ENCODE assay signal across 3 worm cellular contexts in the genomic region with DNA sequence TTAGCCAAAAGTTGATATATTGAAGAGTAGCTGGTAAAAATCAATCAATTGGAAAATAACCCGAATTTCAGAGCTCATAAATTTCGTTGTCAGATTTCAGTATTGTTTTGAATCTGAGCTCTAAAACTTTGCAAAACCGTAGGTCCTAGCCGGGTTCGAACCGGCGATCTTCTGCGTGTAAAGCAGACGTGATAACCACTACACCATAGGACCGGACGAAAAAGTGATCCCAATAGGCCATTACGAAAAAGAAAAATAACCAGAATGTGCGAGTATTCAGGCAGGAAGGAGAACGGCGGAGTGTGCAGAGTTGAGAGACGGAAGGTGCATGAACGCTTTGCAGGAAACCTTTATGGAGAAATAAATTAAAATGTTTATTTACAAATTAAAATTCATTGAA.
TF ChIP-seq lines count a peak whose summit lies in the region.

No protein-coding gene starts in this region.

TF ChIP-seq in whole organism, L2 larva, 48 proteins besides CTCF, POLR2A, EP300 and RAD21 (continued from another document):
- TF ChIP-seq nhr-23 (tag; optimal IDR thresholded peaks at IDR 0.05; lab: Kevin White, UChicago), result no peak
- no peak for TF ChIP-seq ztf-4 (tag; optimal IDR thresholded peaks at IDR 0.05; lab: Kevin White, UChicago)
- TF ChIP-seq ceh-82 (tag; optimal IDR thresholded peaks at IDR 0.05; lab: Kevin White, UChicago), result no peak
- no peak for TF ChIP-seq blmp-1 (tag; optimal IDR thresholded peaks at IDR 0.05; lab: Kevin White, UChicago; ENCODE audit: insufficient read depth)
- TF ChIP-seq elt-3 (tag; optimal IDR thresholded peaks at IDR 0.05; lab: Kevin White, UChicago), result no peak
- no peak for TF ChIP-seq nhr-10 (tag; optimal IDR thresholded peaks at IDR 0.05; lab: Kevin White, UChicago)
- no peak for TF ChIP-seq zag-1 (tag; optimal IDR thresholded peaks at IDR 0.05; lab: Kevin White, UChicago)
- no peak for TF ChIP-seq ztf-1 (GFP tag; conservative IDR thresholded peaks at IDR 0.05; lab: Robert Waterston, UW)
- peak; percentile 34 for TF ChIP-seq lin-11 (tag; optimal IDR thresholded peaks at IDR 0.05; lab: Kevin White, UChicago)
- no peak for TF ChIP-seq skn-1 (tag; optimal IDR thresholded peaks at IDR 0.05; lab: Kevin White, UChicago)
- no peak for TF ChIP-seq lsy-2 (tag; optimal IDR thresholded peaks at IDR 0.05; lab: Kevin White, UChicago)
- TF ChIP-seq nhr-129 (tag; optimal IDR thresholded peaks at IDR 0.05; lab: Kevin White, UChicago), result peak; percentile 71
- TF ChIP-seq sma-3 (GFP tag; optimal IDR thresholded peaks at IDR 0.05; lab: Kevin White, UChicago), result no peak
- TF ChIP-seq ama-1 (optimal IDR thresholded peaks at IDR 0.05; lab: Kevin White, UChicago), result no peak
- TF ChIP-seq nhr-77 (tag; optimal IDR thresholded peaks at IDR 0.05; lab: Kevin White, UChicago), result no peak
- TF ChIP-seq mdl-1 (tag; optimal IDR thresholded peaks at IDR 0.05; lab: Kevin White, UChicago), result no peak
- TF ChIP-seq sma-9 (GFP tag; optimal IDR thresholded peaks at IDR 0.05; lab: Kevin White, UChicago), result peak; percentile 42
- TF ChIP-seq sma-9 (tag; optimal IDR thresholded peaks at IDR 0.05; lab: Kevin White, UChicago), result no peak
- TF ChIP-seq ZK546.5 (tag; optimal IDR thresholded peaks at IDR 0.05; lab: Kevin White, UChicago), result no peak
- TF ChIP-seq nhr-237 (tag; optimal IDR thresholded peaks at IDR 0.05; lab: Kevin White, UChicago), result no peak
- TF ChIP-seq unc-39 (tag; optimal IDR thresholded peaks at IDR 0.05; lab: Kevin White, UChicago), result no peak
- no peak for TF ChIP-seq lin-39 (tag; optimal IDR thresholded peaks at IDR 0.05; lab: Kevin White, UChicago)
- no peak for TF ChIP-seq nhr-25 (tag; optimal IDR thresholded peaks at IDR 0.05; lab: Kevin White, UChicago)
- no peak for TF ChIP-seq aly-2 (tag; optimal IDR thresholded peaks at IDR 0.05; lab: Kevin White, UChicago)
- no peak for TF ChIP-seq nhr-11 (tag; optimal IDR thresholded peaks at IDR 0.05; lab: Kevin White, UChicago)
- TF ChIP-seq ceh-16 (tag; optimal IDR thresholded peaks at IDR 0.05; lab: Kevin White, UChicago), result no peak

TF ChIP-seq in whole organism, L4 larva, 104 proteins besides CTCF, POLR2A, EP300 and RAD21 (continued from another document and continues in another):
- TF ChIP-seq daf-16 (GFP tag; optimal IDR thresholded peaks at IDR 0.05; lab: Kevin White, UChicago) (peak in 1 of 2 experiments; percentile 65), daf-16 (tag; optimal IDR thresholded peaks at IDR 0.05; lab: Kevin White, UChicago) (peak; percentile 59), dpl-1 (GFP tag; optimal IDR thresholded peaks at IDR 0.05; lab: Kevin White, UChicago) (no peak), pqm-1 (tag; optimal IDR thresholded peaks at IDR 0.05; lab: Kevin White, UChicago) (no peak), ceh-44 (GFP tag; IDR thresholded peaks at IDR 0.05; lab: Robert Waterston, UW) (0 out of 2 replicates have a peak, but pooled peaks have one; percentile 26), set-16 (GFP tag; IDR thresholded peaks at IDR 0.05; lab: Robert Waterston, UW) (no peak), ceh-28 (tag; optimal IDR thresholded peaks at IDR 0.05; lab: Kevin White, UChicago) (no peak), nhr-111 (GFP tag; optimal IDR thresholded peaks at IDR 0.05; lab: Kevin White, UChicago) (no peak), tra-1 (GFP tag; IDR thresholded peaks at IDR 0.05; lab: Robert Waterston, UW) (peak; percentile 54; the same call in 1 of the 2 replicates), php-3 (GFP tag; IDR thresholded peaks at IDR 0.05; lab: Robert Waterston, UW) (peak; percentile 57; the same call in 1 of the 2 replicates), gei-8 (GFP tag; optimal IDR thresholded peaks at IDR 0.05; lab: Kevin White, UChicago) (peak; percentile 4), ctbp-1 (GFP tag; IDR thresholded peaks at IDR 0.05; lab: Robert Waterston, UW) (peak; percentile 63; the same call in 1 of the 2 replicates), vab-7 (GFP tag; IDR thresholded peaks at IDR 0.05; lab: Robert Waterston, UW) (peak; percentile 67; the same call in 1 of the 2 replicates), nhr-102 (tag; optimal IDR thresholded peaks at IDR 0.05; lab: Kevin White, UChicago) (peak; percentile 56), nhr-6 (tag; optimal IDR thresholded peaks at IDR 0.05; lab: Kevin White, UChicago) (no peak), lin-39 (tag; optimal IDR thresholded peaks at IDR 0.05; lab: Kevin White, UChicago) (no peak), ceh-82 (tag; optimal IDR thresholded peaks at IDR 0.05; lab: Kevin White, UChicago) (no peak), spr-3 (GFP tag; optimal IDR thresholded peaks at IDR 0.05; lab: Kevin White, UChicago) (peak; percentile 40), spr-1 (tag; optimal IDR thresholded peaks at IDR 0.05; lab: Kevin White, UChicago) (peak; percentile 11), hlh-11 (tag; optimal IDR thresholded peaks at IDR 0.05; lab: Kevin White, UChicago) (peak; percentile 46), ceh-20 (GFP tag; IDR thresholded peaks at IDR 0.05; lab: Robert Waterston, UW) (peak; percentile 46; the same call in 1 of the 2 replicates), unc-62 (GFP tag; optimal IDR thresholded peaks at IDR 0.05 in 1 of 2; lab: Kevin White, UChicago) (peak in 1 of 2 experiments; percentile 81), unc-62 (tag; optimal IDR thresholded peaks at IDR 0.05; lab: Kevin White, UChicago) (no peak), zfp-3 (GFP tag; conservative IDR thresholded peaks at IDR 0.05; lab: Robert Waterston, UW) (no peak), T20F7.1 (GFP tag; optimal IDR thresholded peaks at IDR 0.05; lab: Kevin White, UChicago) (peak; percentile 25), rbr-2 (tag; optimal IDR thresholded peaks at IDR 0.05; lab: Kevin White, UChicago) (peak; percentile 60), cey-2 (tag; optimal IDR thresholded peaks at IDR 0.05; lab: Kevin White, UChicago; ENCODE audit: borderline replicate concordance, insufficient read depth) (no peak), mes-2 (tag; optimal IDR thresholded peaks at IDR 0.05; lab: Kevin White, UChicago; ENCODE audit: poor library complexity, severe bottlenecking) (peak; percentile 71), dmd-6 (GFP tag; IDR thresholded peaks at IDR 0.05; lab: Robert Waterston, UW) (peak; percentile 59), ztf-7 (tag; optimal IDR thresholded peaks at IDR 0.05; lab: Kevin White, UChicago) (peak; percentile 25), zag-1 (tag; optimal IDR thresholded peaks at IDR 0.05; lab: Kevin White, UChicago) (no peak), snpc-4 (tag; optimal IDR thresholded peaks at IDR 0.05; lab: Kevin White, UChicago) (no peak), nhr-42 (GFP tag; IDR thresholded peaks at IDR 0.05; lab: Robert Waterston, UW) (0 out of 2 replicates have a peak, but pooled peaks have one; percentile 44), hmg-1.1 (GFP tag; IDR thresholded peaks at IDR 0.05; lab: Robert Waterston, UW) (peak; percentile 80), lsy-2 (tag; optimal IDR thresholded peaks at IDR 0.05; lab: Kevin White, UChicago) (no peak), madf-5 (GFP tag; IDR thresholded peaks at IDR 0.05; lab: Robert Waterston, UW) (no peak; a peak in 1 of 4 replicates), madf-9 (GFP tag; conservative IDR thresholded peaks at IDR 0.05; lab: Robert Waterston, UW) (peak; percentile 55; the same call in 1 of the 2 replicates), lin-1 (GFP tag; IDR thresholded peaks at IDR 0.05; lab: Robert Waterston, UW) (no peak), jun-1 (tag; optimal IDR thresholded peaks at IDR 0.05; lab: Kevin White, UChicago) (no peak), unc-39 (tag; optimal IDR thresholded peaks at IDR 0.05; lab: Kevin White, UChicago) (no peak), arid-1 (GFP tag; conservative IDR thresholded peaks at IDR 0.05; lab: Robert Waterston, UW) (peak; percentile 46; the same call in 1 of the 2 replicates), daf-19 (GFP tag; conservative IDR thresholded peaks at IDR 0.05; lab: Robert Waterston, UW) (peak; percentile 84), zip-11 (GFP tag; IDR thresholded peaks at IDR 0.05; lab: Robert Waterston, UW) (no peak), F26F4.8 (GFP tag; conservative IDR thresholded peaks at IDR 0.05; lab: Robert Waterston, UW) (no peak), lin-29 (GFP tag; IDR thresholded peaks at IDR 0.05; lab: Robert Waterston, UW) (no peak), sdz-12 (GFP tag; optimal IDR thresholded peaks at IDR 0.05; lab: Kevin White, UChicago) (no peak), lir-3 (tag; optimal IDR thresholded peaks at IDR 0.05; lab: Kevin White, UChicago) (no peak), aha-1 (tag; lab: Kevin White, UChicago) (peak; percentile 77), ztf-11 (tag; optimal IDR thresholded peaks at IDR 0.05; lab: Kevin White, UChicago) (no peak), dmd-9 (GFP tag; IDR thresholded peaks at IDR 0.05; lab: Robert Waterston, UW) (peak; percentile 56), nhr-76 (tag; optimal IDR thresholded peaks at IDR 0.05; lab: Kevin White, UChicago) (no peak), daf-12 (tag; optimal IDR thresholded peaks at IDR 0.05; lab: Kevin White, UChicago) (no peak)

TF ChIP-seq in whole organism, late embryonic, 69 proteins besides CTCF, POLR2A, EP300 and RAD21 (continued from another document):
- TF ChIP-seq hlh-30 (tag; optimal IDR thresholded peaks at IDR 0.05; lab: Kevin White, UChicago; ENCODE audit: insufficient read depth), result no peak
- TF ChIP-seq pqm-1 (tag; optimal IDR thresholded peaks at IDR 0.05; lab: Kevin White, UChicago), result no peak
- TF ChIP-seq F13H6.1 (tag; optimal IDR thresholded peaks at IDR 0.05; lab: Kevin White, UChicago), result no peak
- TF ChIP-seq dve-1 (tag; optimal IDR thresholded peaks at IDR 0.05; lab: Kevin White, UChicago), result peak; percentile 43
- no peak for TF ChIP-seq T23F11.4 (GFP tag; optimal IDR thresholded peaks at IDR 0.05; lab: Kevin White, UChicago)
- TF ChIP-seq ceh-24 (tag; optimal IDR thresholded peaks at IDR 0.05; lab: Kevin White, UChicago), result no peak
- TF ChIP-seq rnt-1 (tag; optimal IDR thresholded peaks at IDR 0.05; lab: Kevin White, UChicago), result no peak
- no peak for TF ChIP-seq ztf-16 (tag; optimal IDR thresholded peaks at IDR 0.05; lab: Kevin White, UChicago)
- peak; percentile 17 for TF ChIP-seq ceh-19 (GFP tag; optimal IDR thresholded peaks at IDR 0.05; lab: Kevin White, UChicago)
- peak; percentile 32 for TF ChIP-seq lin-11 (tag; optimal IDR thresholded peaks at IDR 0.05; lab: Kevin White, UChicago)
- TF ChIP-seq sox-2 (GFP tag; IDR thresholded peaks at IDR 0.05; lab: Robert Waterston, UW), result no peak
- TF ChIP-seq fax-1 (tag; optimal IDR thresholded peaks at IDR 0.05; lab: Kevin White, UChicago), result no peak
- peak; percentile 39 for TF ChIP-seq C38D4.7 (GFP tag; optimal IDR thresholded peaks at IDR 0.05; lab: Kevin White, UChicago)
- TF ChIP-seq ceh-30 (tag; optimal IDR thresholded peaks at IDR 0.05; lab: Kevin White, UChicago), result no peak
- peak; percentile 41 for TF ChIP-seq Y22D7AL.16 (tag; optimal IDR thresholded peaks at IDR 0.05; lab: Kevin White, UChicago)
- TF ChIP-seq pag-3 (tag; optimal IDR thresholded peaks at IDR 0.05; lab: Kevin White, UChicago; ENCODE audit: borderline replicate concordance), result no peak
- TF ChIP-seq hlh-13 (GFP tag; optimal IDR thresholded peaks at IDR 0.05; lab: Kevin White, UChicago), result no peak
- TF ChIP-seq ceh-6 (GFP tag; optimal IDR thresholded peaks at IDR 0.05; lab: Kevin White, UChicago), result peak; percentile 55
- TF ChIP-seq ceh-2 (tag; optimal IDR thresholded peaks at IDR 0.05; lab: Kevin White, UChicago), result no peak
- TF ChIP-seq ceh-34 (tag; optimal IDR thresholded peaks at IDR 0.05; lab: Kevin White, UChicago), result peak; percentile 21
- peak; percentile 33 for TF ChIP-seq syd-9 (tag; optimal IDR thresholded peaks at IDR 0.05; lab: Kevin White, UChicago)
- no peak for TF ChIP-seq npax-4 (tag; optimal IDR thresholded peaks at IDR 0.05; lab: Kevin White, UChicago)
- no peak for TF ChIP-seq unc-42 (tag; optimal IDR thresholded peaks at IDR 0.05; lab: Kevin White, UChicago)
- no peak for TF ChIP-seq sdc-2 (tag; optimal IDR thresholded peaks at IDR 0.05; lab: Kevin White, UChicago)
- no peak for TF ChIP-seq unc-86 (tag; optimal IDR thresholded peaks at IDR 0.05; lab: Kevin White, UChicago)
- TF ChIP-seq lim-6 (tag; optimal IDR thresholded peaks at IDR 0.05; lab: Kevin White, UChicago), result no peak
- no peak for TF ChIP-seq madf-2 (tag; optimal IDR thresholded peaks at IDR 0.05; lab: Kevin White, UChicago)
